Fruit fly (Drosophila melanogaster): Measurements from ENCODE around the gene Ocho.
A peak's percentile ranks its signal among the peaks of the same experiment; 100 is the strongest.

Gene Ocho

dm6 chr3L:14999284-15000019 lies 24.8 kb downstream of the Ocho start, which contains the start of the genes mRpL39 and Prosbeta2 (continued):
- no peak for TF ChIP-seq Hr78 (GFP tag; optimal IDR thresholded peaks at IDR 0.05)
- TF ChIP-seq HLHmδ (GFP tag; optimal IDR thresholded peaks at IDR 0.05), result no peak
- no peak for TF ChIP-seq Lim3 (GFP tag; IDR thresholded peaks at IDR 0.05)
- TF ChIP-seq Dfd (GFP tag; optimal IDR thresholded peaks at IDR 0.05), result no peak
- no peak for TF ChIP-seq jumu (GFP tag; optimal IDR thresholded peaks at IDR 0.05)
- TF ChIP-seq grau (tag; optimal IDR thresholded peaks at IDR 0.05), result no peak
- TF ChIP-seq CG31441 (GFP tag; IDR thresholded peaks at IDR 0.05), result peak; percentile 87
- TF ChIP-seq ranshi (GFP tag; IDR thresholded peaks at IDR 0.05), result peak; percentile 67; the same call in 1 of the 2 replicates
- TF ChIP-seq CG8089 (GFP tag; optimal IDR thresholded peaks at IDR 0.05), result no peak
- no peak for TF ChIP-seq ro (GFP tag; IDR thresholded peaks at IDR 0.05)
- TF ChIP-seq Rx (GFP tag; IDR thresholded peaks at IDR 0.05), result 0 out of 2 replicates have a peak, but pooled peaks have one; percentile 27
- TF ChIP-seq CG32532 (GFP tag; IDR thresholded peaks at IDR 0.05), result peak; percentile 79
- no peak for TF ChIP-seq Hr3 (GFP tag; optimal IDR thresholded peaks at IDR 0.05)
- peak; percentile 70 for TF ChIP-seq dmrt99B (tag; optimal IDR thresholded peaks at IDR 0.05)
- no peak for TF ChIP-seq tup (GFP tag; optimal IDR thresholded peaks at IDR 0.05)
- no peak; the same call in 1 of the 2 replicates for TF ChIP-seq CG17328 (GFP tag; IDR thresholded peaks at IDR 0.05)
- TF ChIP-seq Elba2 (GFP tag; optimal IDR thresholded peaks at IDR 0.05), result no peak
- no peak for TF ChIP-seq CG13424 (tag; optimal IDR thresholded peaks at IDR 0.05)
- peak; percentile 15 for TF ChIP-seq CG17359 (tag; optimal IDR thresholded peaks at IDR 0.05)
- peak; percentile 84 for TF ChIP-seq CG2712 (tag; optimal IDR thresholded peaks at IDR 0.05)
- TF ChIP-seq zfh1 (GFP tag; IDR thresholded peaks at IDR 0.05), result peak; percentile 68; the same call in 2 of the 3 replicates
- TF ChIP-seq CG10565 (GFP tag; optimal IDR thresholded peaks at IDR 0.05), result no peak
- TF ChIP-seq Dad (GFP tag; optimal IDR thresholded peaks at IDR 0.05), result no peak
- TF ChIP-seq Doc3 (GFP tag; IDR thresholded peaks at IDR 0.05; ENCODE audit: partially characterized antibody), result peak; percentile 99
- TF ChIP-seq CG11398 (GFP tag; optimal IDR thresholded peaks at IDR 0.05), result no peak
- no peak for TF ChIP-seq abd-A (tag; optimal IDR thresholded peaks at IDR 0.05)
- TF ChIP-seq dpn (GFP tag; optimal IDR thresholded peaks at IDR 0.05), result no peak
- no peak for TF ChIP-seq CG15269 (tag; optimal IDR thresholded peaks at IDR 0.05)
- peak; percentile 61; the same call in 2 of the 3 replicates for TF ChIP-seq CG11695 (GFP tag; IDR thresholded peaks at IDR 0.05)
- TF ChIP-seq CG7928 (GFP tag; optimal IDR thresholded peaks at IDR 0.05), result peak; percentile 92
- TF ChIP-seq sug (tag; optimal IDR thresholded peaks at IDR 0.05), result no peak
- no peak for TF ChIP-seq Tbp (GFP tag; optimal IDR thresholded peaks at IDR 0.05)
- TF ChIP-seq jigr1 (GFP tag; IDR thresholded peaks at IDR 0.05), result no peak
- TF ChIP-seq fu2 (GFP tag; optimal IDR thresholded peaks at IDR 0.05), result no peak
- peak; percentile 24 for TF ChIP-seq Dek (tag; optimal IDR thresholded peaks at IDR 0.05)
- peak; percentile 59 for TF ChIP-seq HLH3B (GFP tag; IDR thresholded peaks at IDR 0.05)
- TF ChIP-seq repo (GFP tag; optimal IDR thresholded peaks at IDR 0.05), result no peak
- TF ChIP-seq Doc2 (GFP tag; IDR thresholded peaks at IDR 0.05), result no peak
- no peak for TF ChIP-seq nerfin-1 (tag; optimal IDR thresholded peaks at IDR 0.05)
- TF ChIP-seq CG11696 (GFP tag; IDR thresholded peaks at IDR 0.05), result peak; percentile 42; the same call in 1 of the 2 replicates
- TF ChIP-seq Mrtf (GFP tag; IDR thresholded peaks at IDR 0.05), result peak; percentile 65; the same call in 2 of the 3 replicates
- TF ChIP-seq CG3726 (GFP tag; IDR thresholded peaks at IDR 0.05), result no peak
- TF ChIP-seq bowl (GFP tag; IDR thresholded peaks at IDR 0.05), result no peak
- TF ChIP-seq CG18599 (GFP tag; optimal IDR thresholded peaks at IDR 0.05), result peak; percentile 58
- no peak for TF ChIP-seq CG13894 (tag; optimal IDR thresholded peaks at IDR 0.05)
- TF ChIP-seq Mes4 (GFP tag; optimal IDR thresholded peaks at IDR 0.05), result no peak
- no peak for TF ChIP-seq chn (GFP tag; optimal IDR thresholded peaks at IDR 0.05)
- TF ChIP-seq NC2α (GFP tag; optimal IDR thresholded peaks at IDR 0.05), result no peak
- TF ChIP-seq NFAT (GFP tag; IDR thresholded peaks at IDR 0.05), result peak; percentile 58; the same call in 1 of the 2 replicates
- TF ChIP-seq CG15011 (GFP tag; optimal IDR thresholded peaks at IDR 0.05), result no peak
